Worm (Caenorhabditis elegans): ENCODE results near the gene tag-241.

The tag-241 gene

DNA sequence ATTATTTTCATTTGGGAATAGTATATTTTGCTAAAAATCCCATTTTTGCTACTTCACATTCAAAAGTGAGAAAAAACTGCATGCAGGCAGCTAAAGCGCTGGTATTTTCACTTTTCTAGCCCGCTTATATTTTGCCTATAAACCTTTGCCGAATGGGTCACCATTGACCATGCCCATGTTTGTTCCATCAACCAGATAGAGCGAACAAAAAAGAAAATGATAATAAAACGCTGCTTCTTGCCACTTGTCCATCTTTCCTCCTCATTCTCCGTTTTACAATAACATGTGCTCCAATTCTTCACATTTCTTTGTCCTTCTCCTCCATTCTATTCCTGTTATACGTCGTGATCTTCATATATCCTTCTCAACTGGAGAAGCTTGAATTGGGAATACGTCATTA lies at the start of gene tag-241:
tag-241 (plus strand) TSS at position 301 of the 400 bp plus-strand sequence.
- peak; percentile 1 for TF ChIP-seq lin-14 (GFP tag; optimal IDR thresholded peaks at IDR 0.05)
- no peak for TF ChIP-seq vab-15 (tag; optimal IDR thresholded peaks at IDR 0.05)

- TF ChIP-seq ama-1 (optimal IDR thresholded peaks at IDR 0.05), result no peak
- no peak for TF ChIP-seq unc-130 (tag; optimal IDR thresholded peaks at IDR 0.05)
- TF ChIP-seq lin-35 (GFP tag; optimal IDR thresholded peaks at IDR 0.05), result no peak
- no peak for TF ChIP-seq unc-86 (tag; optimal IDR thresholded peaks at IDR 0.05)
- no peak for TF ChIP-seq ces-1 (GFP tag; optimal IDR thresholded peaks at IDR 0.05)
- no peak for TF ChIP-seq snu-23 (GFP tag; optimal IDR thresholded peaks at IDR 0.05)
- TF ChIP-seq lin-39 (tag; optimal IDR thresholded peaks at IDR 0.05), result no peak
- TF ChIP-seq nhr-237 (tag; optimal IDR thresholded peaks at IDR 0.05), result no peak
- no peak for TF ChIP-seq mab-9 (GFP tag; IDR thresholded peaks at IDR 0.05)
- no peak for TF ChIP-seq mep-1 (tag; optimal IDR thresholded peaks at IDR 0.05)
- TF ChIP-seq hlh-17 (GFP tag; optimal IDR thresholded peaks at IDR 0.05; ENCODE audit: borderline replicate concordance), result no peak
- no peak for TF ChIP-seq nhr-47 (tag; optimal IDR thresholded peaks at IDR 0.05)
- no peak for TF ChIP-seq mef-2 (tag; optimal IDR thresholded peaks at IDR 0.05)
- no peak for TF ChIP-seq lin-15B (tag; optimal IDR thresholded peaks at IDR 0.05)
- no peak for TF ChIP-seq efl-3 (GFP tag; optimal IDR thresholded peaks at IDR 0.05)
- no peak for TF ChIP-seq nhr-19 (GFP tag; conservative IDR thresholded peaks at IDR 0.05)
- TF ChIP-seq elt-3 (tag; optimal IDR thresholded peaks at IDR 0.05), result no peak
- no peak for TF ChIP-seq tbx-2 (tag; optimal IDR thresholded peaks at IDR 0.05)
Measured at ce11 chrX:11784230-11784629, 39.6 kb upstream of the tag-241 start, which contains the start of gene Y102F5A.1. Gene Y102F5A.1, minus strand, starts transcription at chrX:11784330.

DNA sequence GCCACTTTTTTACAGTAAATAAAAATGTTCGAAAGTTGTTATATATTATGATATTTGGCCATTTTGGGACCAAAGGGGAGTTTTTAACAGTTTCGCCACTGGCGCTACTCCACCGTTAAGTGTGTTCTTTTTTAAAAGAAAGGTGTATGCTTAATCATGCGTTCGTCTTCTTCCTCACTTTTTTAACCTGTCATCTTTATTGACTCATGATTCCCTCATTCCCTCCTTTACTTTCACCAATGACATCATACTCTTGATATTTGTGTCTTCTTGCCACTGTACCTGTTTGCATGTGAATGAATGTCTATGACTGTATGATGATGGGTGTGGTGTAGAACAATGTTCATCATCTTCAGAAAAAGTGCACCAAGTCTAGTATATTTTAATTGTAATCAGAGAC lies 33.2 kb upstream of the tag-241 start:
- TF ChIP-seq mef-2 (tag; optimal IDR thresholded peaks at IDR 0.05) (no peak), jun-1 (tag; optimal IDR thresholded peaks at IDR 0.05) (peak; percentile 13), nhr-85 (tag) (peak; percentile 75), mep-1 (tag; optimal IDR thresholded peaks at IDR 0.05) (no peak), unc-98 (GFP tag; IDR thresholded peaks at IDR 0.05) (no peak), efl-1 (optimal IDR thresholded peaks at IDR 0.05) (no peak), efl-1 (GFP tag; optimal IDR thresholded peaks at IDR 0.05 in 1 of 2) (no peak), lin-35 (GFP tag; optimal IDR thresholded peaks at IDR 0.05) (peak in 1 of 2 experiments; percentile 17), unc-130 (tag; optimal IDR thresholded peaks at IDR 0.05) (no peak), skn-1 (tag; optimal IDR thresholded peaks at IDR 0.05) (peak; percentile 66), lin-14 (GFP tag; optimal IDR thresholded peaks at IDR 0.05) (peak; percentile 9), fos-1 (tag; optimal IDR thresholded peaks at IDR 0.05) (no peak), nhr-71 (tag; optimal IDR thresholded peaks at IDR 0.05) (peak; percentile 8), nhr-19 (GFP tag; conservative IDR thresholded peaks at IDR 0.05) (no peak)

ce11 chrX:11791364-11792221 lies 32.2 kb upstream of the tag-241 start:
- TF ChIP-seq pax-3 (tag; optimal IDR thresholded peaks at IDR 0.05) (no peak), elt-2 (tag; optimal IDR thresholded peaks at IDR 0.05) (peak; percentile 91), mep-1 (tag; optimal IDR thresholded peaks at IDR 0.05) (no peak), rnt-1 (tag; optimal IDR thresholded peaks at IDR 0.05) (no peak), ceh-82 (tag; optimal IDR thresholded peaks at IDR 0.05) (peak in 2 of 3 experiments; percentile 47 to 48), nhr-85 (tag) (peak; percentile 45), fos-1 (tag; optimal IDR thresholded peaks at IDR 0.05) (peak; percentile 34), pqm-1 (tag; optimal IDR thresholded peaks at IDR 0.05) (peak; percentile 11), unc-130 (tag; optimal IDR thresholded peaks at IDR 0.05) (no peak), hpl-2 (GFP tag; optimal IDR thresholded peaks at IDR 0.05) (peak; percentile 26), nhr-90 (tag; optimal IDR thresholded peaks at IDR 0.05; ENCODE audit: poor library complexity) (peak; percentile 16), hlh-17 (GFP tag; optimal IDR thresholded peaks at IDR 0.05; ENCODE audit: borderline replicate concordance) (no peak), lin-35 (GFP tag; optimal IDR thresholded peaks at IDR 0.05) (peak in 1 of 2 experiments; percentile 57), mef-2 (tag; optimal IDR thresholded peaks at IDR 0.05) (no peak), ets-5 (GFP tag; IDR thresholded peaks at IDR 0.05) (no peak), zip-4 (GFP tag; optimal IDR thresholded peaks at IDR 0.05) (peak; percentile 77), lin-15B (tag; optimal IDR thresholded peaks at IDR 0.05) (no peak), ztf-4 (tag; optimal IDR thresholded peaks at IDR 0.05) (peak; percentile 1), ceh-63 (GFP tag; optimal IDR thresholded peaks at IDR 0.05) (no peak), tbx-2 (tag; optimal IDR thresholded peaks at IDR 0.05) (no peak), snu-23 (GFP tag; optimal IDR thresholded peaks at IDR 0.05) (no peak), lin-39 (tag; optimal IDR thresholded peaks at IDR 0.05) (no peak), nhr-20 (tag; optimal IDR thresholded peaks at IDR 0.05) (peak; percentile 24), zag-1 (tag; optimal IDR thresholded peaks at IDR 0.05) (no peak), ztf-11 (tag; optimal IDR thresholded peaks at IDR 0.05) (no peak), jun-1 (tag; optimal IDR thresholded peaks at IDR 0.05) (peak; percentile 77), sup-37 (GFP tag; optimal IDR thresholded peaks at IDR 0.05) (peak; percentile 2)

Data from whole organism, L1 larva.